Worm (Caenorhabditis elegans) whole organism, late embryonic: ENCODE data around the gene F43C11.12.

Source experiments
- Y22D7AL.16 ChIP-seq: sonication (generic microtip); optimal IDR thresholded peaks from 2 replicates; lab custom pipeline; 2016; ENCODE audit warnings: missing genetic modification characterization, missing compliant biosample characterization
- ama-1 ChIP-seq: fragments of 150-350 bp; optimal IDR thresholded peaks from 2 replicates; lab custom pipeline; 2014
- ceh-18 ChIP-seq: sonication (generic microtip); optimal IDR thresholded peaks from 2 replicates; lab custom pipeline; 2016; ENCODE audit warnings: missing genetic modification characterization, missing compliant biosample characterization
- ceh-30 ChIP-seq: fragments of 150-350 bp; optimal IDR thresholded peaks from 2 replicates; lab custom pipeline; 2014; ENCODE audit warnings: missing biosample characterization, missing genetic modification characterization
- elt-4 ChIP-seq: sonication (generic microtip); optimal IDR thresholded peaks from 2 replicates; lab custom pipeline; 2016; ENCODE audit warnings: missing genetic modification characterization, missing compliant biosample characterization
- gmeb-2 ChIP-seq: sonication (generic microtip); optimal IDR thresholded peaks from 2 replicates; lab custom pipeline; 2016; ENCODE audit warnings: missing genetic modification characterization, inconsistent platforms, missing compliant biosample characterization
- lin-11 ChIP-seq: fragments of 200-800 bp; sonication (Bioruptor generic); optimal IDR thresholded peaks from 2 replicates; lab custom pipeline; 2018; ENCODE audit warnings: mild to moderate bottlenecking, missing genetic modification characterization, missing compliant biosample characterization
- pha-4 ChIP-seq: fragments of 150-350 bp; optimal IDR thresholded peaks from 2 replicates; lab custom pipeline; 2018; ENCODE audit warnings: missing biosample characterization, missing genetic modification reagents, missing genetic modification characterization
- ref-2 ChIP-seq: sonication (generic microtip); optimal IDR thresholded peaks from 2 replicates; lab custom pipeline; 2016; ENCODE audit warnings: missing genetic modification characterization, missing compliant biosample characterization
- unc-3 ChIP-seq, 2 experiments: fragments of 200-800 bp in 1 of 2; sonication (Bioruptor generic) in 1 of 2; sonication (generic microtip) in 1 of 2; conservative IDR thresholded peaks in 1 of 2; optimal IDR thresholded peaks in 1 of 2; 2 replicates each; pipeline versions ENCODE4 v1.3.6 to Lab custom; 2016 to 2022; ENCODE audit warnings: missing compliant biosample characterization in 2 of 2, missing genetic modification characterization in 2 of 2, missing genetic modification reagents in 1 of 2

ce11 chrII:2411093-2411492 lies 44.6 kb upstream of the F43C11.12 start:
- TF ChIP-seq ceh-30 (tag; lab: Kevin White, UChicago) (no peak), pha-4 (no peak), elt-4 (tag; lab: Kevin White, UChicago) (no peak), ref-2 (no peak), Y22D7AL.16 (no peak), ceh-18 (tag; lab: Kevin White, UChicago) (no peak), lin-11 (tag; lab: Kevin White, UChicago) (no peak), ama-1 (lab: Kevin White, UChicago) (no peak), gmeb-2 (tag; lab: Kevin White, UChicago) (no peak), unc-3 (GFP tag; conservative IDR thresholded peaks at IDR 0.05; lab: Robert Waterston, UW) (no peak), unc-3 (tag; optimal IDR thresholded peaks at IDR 0.05; lab: Kevin White, UChicago) (no peak)
